Worm (Caenorhabditis elegans): ENCODE results near the gene Y105C5A.508.
A peak's percentile ranks its signal among the peaks of the same experiment; 100 is the strongest.

Y105C5A.508 gene

ce11 chrIV:15606396-15606795, 22.7 kb downstream of the Y105C5A.508 start:
- TF ChIP-seq snpc-4 (GFP tag; optimal IDR thresholded peaks at IDR 0.05) (no peak), snpc-4 (tag; optimal IDR thresholded peaks at IDR 0.05) (peak in 3 of 4 experiments; percentile 58 to 67 (median 60)), F39B2.1 (GFP tag; IDR thresholded peaks at IDR 0.05) (no peak), attf-6 (GFP tag; IDR thresholded peaks at IDR 0.05) (peak; percentile 70), ceh-40 (GFP tag; IDR thresholded peaks at IDR 0.05) (no peak), lag-1 (GFP tag; IDR thresholded peaks at IDR 0.05) (no peak), xnd-1 (tag; optimal IDR thresholded peaks at IDR 0.05) (no peak), egl-44 (GFP tag; IDR thresholded peaks at IDR 0.05) (no peak), F49E8.2 (tag; optimal IDR thresholded peaks at IDR 0.05; ENCODE audit: insufficient read depth) (no peak)

DNA sequence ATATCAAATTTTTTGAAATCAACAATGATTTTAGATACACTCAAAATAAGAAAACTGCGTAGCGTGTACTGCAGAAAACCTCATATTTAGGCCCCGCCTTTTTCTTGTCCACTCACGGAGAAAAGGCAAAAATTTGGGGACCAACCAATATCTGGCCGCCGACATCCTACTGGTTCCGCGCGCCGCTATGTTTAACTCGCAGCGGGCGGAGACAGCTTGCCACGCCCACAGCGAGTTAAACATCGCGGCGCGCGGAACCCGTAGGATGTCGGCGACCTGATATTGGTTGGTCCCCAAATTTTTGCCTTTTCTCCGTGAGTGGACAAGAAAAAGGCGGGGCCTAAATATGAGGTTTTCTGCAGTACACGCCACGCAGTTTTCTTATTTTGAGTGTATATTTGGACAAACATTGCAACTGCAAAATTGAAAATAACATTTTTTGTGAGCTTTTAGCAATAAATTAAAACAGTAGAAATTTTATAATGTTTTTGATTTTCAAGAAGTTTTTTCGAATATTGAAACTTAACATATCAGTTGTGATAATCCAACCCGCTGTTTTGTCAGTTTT, 26.2 kb downstream of the Y105C5A.508 start:
- TF ChIP-seq snpc-1.1 (tag; optimal IDR thresholded peaks at IDR 0.05; ENCODE audit: insufficient read depth) = peak; percentile 33
- TF ChIP-seq snpc-4 (GFP tag; optimal IDR thresholded peaks at IDR 0.05) = peak; percentile 66
- TF ChIP-seq snpc-4 (tag; optimal IDR thresholded peaks at IDR 0.05) = peak; percentile 58 to 96 (median 72)
- peak; percentile 36; the same call in 1 of the 2 replicates for TF ChIP-seq hmg-1.2 (GFP tag; IDR thresholded peaks at IDR 0.05)
- TF ChIP-seq attf-6 (GFP tag; IDR thresholded peaks at IDR 0.05) = peak; percentile 90

DNA sequence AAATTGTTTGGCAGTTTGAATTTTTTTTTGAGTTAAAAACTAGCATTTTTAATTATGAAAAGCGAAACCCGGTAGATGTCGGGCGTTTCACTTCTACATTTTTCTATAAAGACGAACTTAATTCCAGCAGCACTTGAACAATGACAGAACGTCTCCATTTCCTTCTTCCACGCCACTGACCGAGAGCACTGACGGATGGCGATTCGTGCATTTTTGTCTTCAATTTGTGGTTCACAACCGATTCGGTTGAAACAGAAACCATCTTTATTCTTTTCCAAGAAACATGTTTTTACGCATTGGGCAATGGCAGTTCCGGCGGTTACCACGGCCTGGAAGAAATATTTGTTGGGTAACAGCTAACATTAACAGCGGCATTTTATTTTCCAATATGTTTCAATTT, 29.4 kb downstream of the Y105C5A.508 start:
- TF ChIP-seq nhr-80 (tag; optimal IDR thresholded peaks at IDR 0.05) (no peak), attf-6 (GFP tag; IDR thresholded peaks at IDR 0.05) (peak; percentile 62; the same call in 1 of the 2 replicates), ZK185.1 (tag; optimal IDR thresholded peaks at IDR 0.05; ENCODE audit: poor library complexity, severe bottlenecking) (no peak), snpc-4 (GFP tag; optimal IDR thresholded peaks at IDR 0.05) (no peak), snpc-4 (tag; optimal IDR thresholded peaks at IDR 0.05) (peak in 3 of 4 experiments; percentile 34 to 62 (median 61)), bed-2 (GFP tag; IDR thresholded peaks at IDR 0.05) (no peak), ztf-28 (GFP tag; IDR thresholded peaks at IDR 0.05) (no peak), F22D6.2 (tag; optimal IDR thresholded peaks at IDR 0.05) (no peak), lin-35 (GFP tag; optimal IDR thresholded peaks at IDR 0.05) (no peak), lin-26 (GFP tag; IDR thresholded peaks at IDR 0.05) (no peak)

ce11 chrIV:15616971-15617370, 33.3 kb downstream of the Y105C5A.508 start, which contains the start of gene Y105C5A.8:
Gene Y105C5A.8, minus strand, starts transcription at chrIV:15617071.
- TF ChIP-seq F10E7.11 (tag; optimal IDR thresholded peaks at IDR 0.05) = no peak
- no peak for TF ChIP-seq rpc-1 (optimal IDR thresholded peaks at IDR 0.05)
- no peak for TF ChIP-seq rpc-1 (tag; optimal IDR thresholded peaks at IDR 0.05)
- TF ChIP-seq K11D2.4 (GFP tag; IDR thresholded peaks at IDR 0.05) = no peak
- TF ChIP-seq nfya-2 (GFP tag; IDR thresholded peaks at IDR 0.05) = no peak
- no peak for TF ChIP-seq ceh-27 (GFP tag; optimal IDR thresholded peaks at IDR 0.05)
- no peak for TF ChIP-seq Y56A3A.18 (GFP tag; IDR thresholded peaks at IDR 0.05)
- no peak for TF ChIP-seq T07F8.4 (tag; optimal IDR thresholded peaks at IDR 0.05)
- TF ChIP-seq lin-40 (tag; optimal IDR thresholded peaks at IDR 0.05) = no peak
- TF ChIP-seq cebp-1 (GFP tag; IDR thresholded peaks at IDR 0.05) = no peak
- TF ChIP-seq cebp-1 (tag; optimal IDR thresholded peaks at IDR 0.05) = no peak
- no peak for TF ChIP-seq ceh-58 (GFP tag; IDR thresholded peaks at IDR 0.05)
- TF ChIP-seq nfyb-1 (GFP tag; IDR thresholded peaks at IDR 0.05) = no peak
- TF ChIP-seq snpc-1.3 (tag; optimal IDR thresholded peaks at IDR 0.05; ENCODE audit: insufficient read depth) = no peak
- TF ChIP-seq attf-6 (GFP tag; IDR thresholded peaks at IDR 0.05) = no peak
- no peak for TF ChIP-seq chd-7 (tag; optimal IDR thresholded peaks at IDR 0.05)
- TF ChIP-seq fkh-3 (tag; optimal IDR thresholded peaks at IDR 0.05) = no peak
- no peak for TF ChIP-seq hmg-1.2 (GFP tag; IDR thresholded peaks at IDR 0.05)
